Worm (Caenorhabditis elegans): ENCODE results near the gene cas-1.

DNA sequence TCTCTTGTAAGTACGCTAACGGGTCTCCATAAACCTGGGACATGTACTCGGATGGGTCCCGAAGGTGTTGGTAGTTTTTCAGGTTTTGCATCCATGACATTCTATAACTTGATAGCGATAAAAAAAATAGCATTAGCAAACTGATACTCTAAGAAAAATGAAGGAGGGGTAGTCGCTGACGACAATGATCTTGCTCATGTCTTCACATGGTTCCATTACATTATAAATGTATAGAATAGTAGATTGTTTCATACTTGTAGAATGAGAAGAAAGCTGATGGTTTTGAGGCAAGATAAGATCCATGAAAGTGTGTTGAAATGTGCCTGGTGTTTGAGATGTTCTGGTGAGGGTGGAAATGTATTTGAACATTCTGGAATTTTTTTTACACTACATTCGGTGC, 6.4 kb downstream of the cas-1 start, which contains the start of gene mec-4:
- TF ChIP-seq lim-6 (tag; optimal IDR thresholded peaks at IDR 0.05) (no peak), Y22D7AL.16 (tag; optimal IDR thresholded peaks at IDR 0.05) (no peak), ets-4 (tag; optimal IDR thresholded peaks at IDR 0.05) (no peak)
